Fruit fly (Drosophila melanogaster): Measurements from ENCODE around the gene Ir94b.

The Ir94b gene

DNA sequence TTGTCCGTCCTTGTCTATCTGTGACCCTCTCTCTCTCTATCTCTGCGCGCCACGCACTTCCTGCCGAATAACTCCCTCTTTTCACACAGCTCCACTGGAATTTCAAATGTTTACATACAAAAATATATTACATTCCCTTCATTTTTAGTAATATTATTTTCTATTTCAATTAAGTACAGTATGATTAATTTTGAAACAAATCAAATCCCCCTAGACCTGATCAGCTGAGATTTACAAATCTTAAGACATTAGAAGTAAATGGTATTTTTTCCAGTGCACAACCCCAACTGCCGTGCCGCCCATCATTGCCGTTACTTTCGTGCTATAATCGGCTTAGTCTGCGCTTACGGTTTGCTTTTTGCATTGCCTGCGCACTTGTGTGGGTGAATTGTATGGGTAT is 8.7 kb downstream of the Ir94b start (continued):
- TF ChIP-seq run (tag; optimal IDR thresholded peaks at IDR 0.05) (no peak), knrl (GFP tag; IDR thresholded peaks at IDR 0.05; ENCODE audit: partially characterized antibody) (no peak), aop (GFP tag; IDR thresholded peaks at IDR 0.05) (no peak), lmd (GFP tag; IDR thresholded peaks at IDR 0.05) (peak; percentile 49; the same call in 1 of the 2 replicates), CG3726 (GFP tag; IDR thresholded peaks at IDR 0.05) (no peak), caup (GFP tag; optimal IDR thresholded peaks at IDR 0.05; ENCODE audit: severe bottlenecking) (peak; percentile 89), CG10979 (tag; optimal IDR thresholded peaks at IDR 0.05) (no peak), HLH54F (GFP tag; optimal IDR thresholded peaks at IDR 0.05) (peak; percentile 2), CG8359 (GFP tag; optimal IDR thresholded peaks at IDR 0.05; ENCODE audit: borderline replicate concordance) (no peak), CG9817 (tag; optimal IDR thresholded peaks at IDR 0.05) (peak; percentile 30), Blimp-1 (GFP tag; optimal IDR thresholded peaks at IDR 0.05) (no peak), CG1603 (tag; optimal IDR thresholded peaks at IDR 0.05) (peak; percentile 59), zen2 (GFP tag; IDR thresholded peaks at IDR 0.05; ENCODE audit: partially characterized antibody) (no peak), sob (GFP tag; IDR thresholded peaks at IDR 0.05) (0 out of 2 replicates have a peak, but pooled peaks have one; percentile 34), Aef1 (GFP tag; IDR thresholded peaks at IDR 0.05) (no peak), CG10654 (GFP tag; optimal IDR thresholded peaks at IDR 0.05) (peak; percentile 18), repo (GFP tag; optimal IDR thresholded peaks at IDR 0.05) (no peak), Xrp1 (GFP tag; IDR thresholded peaks at IDR 0.05) (0 out of 2 replicates have a peak, but pooled peaks have one; percentile 25), CG34422 (GFP tag; IDR thresholded peaks at IDR 0.05) (no peak), scrt (GFP tag; optimal IDR thresholded peaks at IDR 0.05) (peak; percentile 65), stc (GFP tag; IDR thresholded peaks at IDR 0.05) (no peak), CG11695 (GFP tag; IDR thresholded peaks at IDR 0.05) (no peak), klu (GFP tag; IDR thresholded peaks at IDR 0.05) (no peak), CG31365 (tag; optimal IDR thresholded peaks at IDR 0.05) (no peak), Sry-δ (GFP tag; optimal IDR thresholded peaks at IDR 0.05) (no peak), CG10543 (GFP tag; optimal IDR thresholded peaks at IDR 0.05) (no peak), CG15601 (tag; optimal IDR thresholded peaks at IDR 0.05) (no peak), sisA (GFP tag; IDR thresholded peaks at IDR 0.05) (0 out of 2 replicates have a peak, but pooled peaks have one; percentile 42), ftz-f1 (GFP tag; optimal IDR thresholded peaks at IDR 0.05) (no peak), Atf3 (GFP tag; optimal IDR thresholded peaks at IDR 0.05) (no peak), hb (GFP tag; IDR thresholded peaks at IDR 0.05; ENCODE audit: partially characterized antibody) (no peak), CG8290 (GFP tag; optimal IDR thresholded peaks at IDR 0.05) (no peak), CG8290 (tag; optimal IDR thresholded peaks at IDR 0.05) (no peak), pnt (GFP tag; optimal IDR thresholded peaks at IDR 0.05) (no peak), CG6689 (GFP tag; IDR thresholded peaks at IDR 0.05) (peak; percentile 44), Hr78 (GFP tag; optimal IDR thresholded peaks at IDR 0.05) (no peak), dmrt99B (tag; optimal IDR thresholded peaks at IDR 0.05) (peak; percentile 73), CG4730 (GFP tag; IDR thresholded peaks at IDR 0.05) (no peak), prd (optimal IDR thresholded peaks at IDR 0.05) (no peak), prd (GFP tag; IDR thresholded peaks at IDR 0.05) (peak; percentile 45; the same call in 1 of the 3 replicates), CG17612 (GFP tag; IDR thresholded peaks at IDR 0.05) (no peak), h (optimal IDR thresholded peaks at IDR 0.05) (no peak), grn (GFP tag; optimal IDR thresholded peaks at IDR 0.05) (no peak), Lpt (GFP tag; optimal IDR thresholded peaks at IDR 0.05) (no peak), CG12236 (GFP tag; optimal IDR thresholded peaks at IDR 0.05) (no peak), ERR (GFP tag; optimal IDR thresholded peaks at IDR 0.05) (no peak), CG8765 (GFP tag; IDR thresholded peaks at IDR 0.05) (no peak), CG18599 (GFP tag; optimal IDR thresholded peaks at IDR 0.05) (peak; percentile 92), ro (GFP tag; IDR thresholded peaks at IDR 0.05) (no peak), CG4854 (GFP tag; optimal IDR thresholded peaks at IDR 0.05) (no peak), Dp (GFP tag; optimal IDR thresholded peaks at IDR 0.05) (no peak), Awh (GFP tag; IDR thresholded peaks at IDR 0.05) (no peak)

All from whole organism, embryonic.